Fruit fly (Drosophila melanogaster) whole organism, embryonic: Measurements from ENCODE around the gene CG1847.
A peak's percentile ranks its signal among the peaks of the same experiment; 100 is the strongest.

ENCODE experiments used
- Bgb ChIP-seq: fragments of 200-800 bp; sonication (Bioruptor generic); IDR thresholded peaks from 2 replicates; pipeline ENCODE4 v1.3.6; 2022; ENCODE audit warnings: missing biosample characterization, missing genetic modification characterization; ENCODE audit not compliant: partially characterized antibody
- BtbVII ChIP-seq: fragments of 200-800 bp; sonication (Bioruptor generic); optimal IDR thresholded peaks from 3 replicates; lab custom pipeline; 2017; ENCODE audit warnings: missing biosample characterization, mild to moderate bottlenecking, missing genetic modification characterization
- C15 ChIP-seq: fragments of 200-800 bp; sonication (Bioruptor generic); IDR thresholded peaks from 3 replicates; pipeline ENCODE4 v1.3.6; 2022; ENCODE audit warnings: missing biosample characterization, missing genetic modification characterization
- CG10543 ChIP-seq: fragments of 200-800 bp; sonication (Bioruptor generic); optimal IDR thresholded peaks from 3 replicates; lab custom pipeline; 2017; ENCODE audit warnings: missing biosample characterization, mild to moderate bottlenecking, missing genetic modification characterization, moderate library complexity
- CG11247 ChIP-seq: fragments of 200-800 bp; sonication (Bioruptor generic); IDR thresholded peaks from 2 replicates; pipeline ENCODE4 v1.3.6; 2022; ENCODE audit warnings: missing biosample characterization, missing genetic modification characterization
- CG12769 ChIP-seq: fragments of 200-800 bp; sonication (Bioruptor generic); optimal IDR thresholded peaks from 2 replicates; lab custom pipeline; 2019; ENCODE audit warnings: missing biosample characterization, mild to moderate bottlenecking, missing genetic modification characterization, moderate library complexity
- CG14667 ChIP-seq: fragments of 200-800 bp; sonication (Bioruptor generic); IDR thresholded peaks from 2 replicates; pipeline ENCODE4 v1.3.6; 2022; ENCODE audit warnings: missing biosample characterization, missing genetic modification characterization
- CG15696 ChIP-seq: fragments of 200-800 bp; sonication (Bioruptor generic); optimal IDR thresholded peaks from 2 replicates; lab custom pipeline; 2019; ENCODE audit warnings: missing biosample characterization, mild to moderate bottlenecking, missing genetic modification characterization, moderate library complexity
- CG17612 ChIP-seq: fragments of 200-800 bp; sonication (Bioruptor generic); IDR thresholded peaks from 2 replicates; pipeline ENCODE4 v1.3.6; 2022; ENCODE audit warnings: missing biosample characterization, missing genetic modification characterization
- CG32532 ChIP-seq: fragments of 200-800 bp; sonication (Bioruptor generic); IDR thresholded peaks from 2 replicates; pipeline ENCODE4 v1.3.6; 2022; ENCODE audit warnings: missing biosample characterization, missing genetic modification characterization
- CG33557 ChIP-seq: fragments of 200-800 bp; sonication (Bioruptor generic); optimal IDR thresholded peaks from 2 replicates; lab custom pipeline; 2019; ENCODE audit warnings: missing biosample characterization, mild to moderate bottlenecking, missing genetic modification characterization, moderate library complexity
- CG4854 ChIP-seq: fragments of 200-800 bp; sonication (Bioruptor generic); optimal IDR thresholded peaks from 2 replicates; lab custom pipeline; 2016; ENCODE audit warnings: missing biosample characterization, missing genetic modification characterization, inconsistent platforms
- CG5180 ChIP-seq: fragments of 200-800 bp; sonication (Bioruptor generic); optimal IDR thresholded peaks from 3 replicates; lab custom pipeline; 2017; ENCODE audit warnings: missing biosample characterization, missing genetic modification characterization, mild to moderate bottlenecking, moderate library complexity, missing genetic modification reagents
- CG6854 ChIP-seq: fragments of 200-800 bp; sonication (Bioruptor generic); optimal IDR thresholded peaks from 3 replicates; lab custom pipeline; 2017; ENCODE audit warnings: missing biosample characterization, mild to moderate bottlenecking, missing genetic modification characterization
- CG8089 ChIP-seq: fragments of 200-800 bp; sonication (Bioruptor generic); optimal IDR thresholded peaks from 3 replicates; lab custom pipeline; 2016; ENCODE audit warnings: missing biosample characterization, missing genetic modification characterization
- CG8290 ChIP-seq, 3 experiments: fragments of 200-800 bp; sonication (Bioruptor generic); optimal IDR thresholded peaks; 2 replicates each; lab custom pipeline; 2016 to 2019; ENCODE audit warnings: missing biosample characterization in 3 of 3, missing genetic modification characterization in 3 of 3, mild to moderate bottlenecking in 2 of 3, moderate library complexity in 1 of 3
- CG8765 ChIP-seq: fragments of 200-800 bp; sonication (Bioruptor generic); IDR thresholded peaks from 2 replicates; pipeline ENCODE4 v1.3.6; 2022; ENCODE audit warnings: missing biosample characterization, missing genetic modification characterization
- CG8924 ChIP-seq: fragments of 200-800 bp; optimal IDR thresholded peaks from 3 replicates; lab custom pipeline; 2019; ENCODE audit warnings: missing biosample characterization, mild to moderate bottlenecking, missing genetic modification characterization, moderate library complexity
- Fer2 ChIP-seq: fragments of 200-800 bp; sonication (Bioruptor generic); optimal IDR thresholded peaks from 2 replicates; lab custom pipeline; 2018; ENCODE audit warnings: missing biosample characterization, mild to moderate bottlenecking, missing genetic modification characterization, moderate library complexity
- HHEX ChIP-seq: fragments of 200-800 bp; sonication (Bioruptor generic); optimal IDR thresholded peaks from 3 replicates; lab custom pipeline; 2017; ENCODE audit warnings: missing biosample characterization, mild to moderate bottlenecking, missing genetic modification characterization, missing genetic modification reagents
- HLHmδ ChIP-seq: fragments of 200-800 bp; sonication (Bioruptor generic); optimal IDR thresholded peaks from 2 replicates; lab custom pipeline; 2018; ENCODE audit warnings: missing biosample characterization, mild to moderate bottlenecking, missing genetic modification characterization, moderate library complexity
- HmgD ChIP-seq: fragments of 200-800 bp; sonication (Bioruptor generic); optimal IDR thresholded peaks from 3 replicates; lab custom pipeline; 2016; ENCODE audit warnings: missing biosample characterization, missing genetic modification characterization
- Jarid2 ChIP-seq: fragments of 200-800 bp; sonication (Bioruptor generic); optimal IDR thresholded peaks from 3 replicates; lab custom pipeline; 2017; ENCODE audit warnings: mild to moderate bottlenecking, missing biosample characterization, missing genetic modification reagents, missing genetic modification characterization
- Lim3 ChIP-seq: fragments of 200-800 bp; sonication (Bioruptor generic); IDR thresholded peaks from 2 replicates; pipeline ENCODE4 v1.3.6; 2022; ENCODE audit warnings: missing biosample characterization, missing genetic modification characterization
- MESR4 ChIP-seq: fragments of 200-800 bp; sonication (Bioruptor generic); optimal IDR thresholded peaks from 2 replicates; lab custom pipeline; 2018; ENCODE audit warnings: missing biosample characterization, mild to moderate bottlenecking, missing genetic modification characterization, moderate library complexity
- Med ChIP-seq: fragments of 200-800 bp; sonication (Bioruptor generic); peaks from one replicate; lab custom pipeline; 2016; ENCODE audit warnings: missing biosample characterization, missing genetic modification characterization, mild to moderate bottlenecking, inconsistent platforms, moderate library complexity
- Sox102F ChIP-seq: fragments of 200-800 bp; sonication (Bioruptor generic); optimal IDR thresholded peaks from 2 replicates; lab custom pipeline; 2018; ENCODE audit warnings: missing biosample characterization, mild to moderate bottlenecking, missing genetic modification characterization, moderate library complexity
- Sry-β ChIP-seq: fragments of 200-800 bp; sonication (Bioruptor generic); optimal IDR thresholded peaks from 2 replicates; lab custom pipeline; 2018; ENCODE audit warnings: missing biosample characterization, mild to moderate bottlenecking, missing genetic modification characterization, moderate library complexity
- Trl ChIP-seq, 3 experiments: fragments of >200 bp in 2 of 3; fragments of 200-800 bp in 1 of 3; sonication (Bioruptor generic) in 1 of 3; optimal IDR thresholded peaks; 2 replicates in 1 of 3; 3 replicates in 2 of 3; lab custom pipeline; 2016 to 2017; ENCODE audit warnings: missing biosample characterization in 1 of 3, missing genetic modification characterization in 1 of 3
- bcd ChIP-seq: fragments of 200-800 bp; sonication (Bioruptor generic); optimal IDR thresholded peaks from 2 replicates; lab custom pipeline; 2017; ENCODE audit warnings: missing biosample characterization, mild to moderate bottlenecking, missing genetic modification characterization
- chinmo ChIP-seq: fragments of 200-800 bp; sonication (Bioruptor generic); IDR thresholded peaks from 4 replicates; pipeline ENCODE4 v1.3.6; 2022; ENCODE audit warnings: missing biosample characterization, missing genetic modification characterization; ENCODE audit not compliant: partially characterized antibody
- cwo ChIP-seq: fragments of 200-800 bp; sonication (Bioruptor generic); optimal IDR thresholded peaks from 3 replicates; lab custom pipeline; 2017; ENCODE audit warnings: missing biosample characterization, missing genetic modification characterization, mild to moderate bottlenecking, moderate library complexity, missing genetic modification reagents
- dan ChIP-seq: fragments of 200-800 bp; sonication (Bioruptor generic); IDR thresholded peaks from 2 replicates; pipeline ENCODE4 v1.3.6; 2022; ENCODE audit warnings: missing biosample characterization, missing genetic modification characterization
- dmrt11E ChIP-seq: fragments of 200-800 bp; sonication (Bioruptor generic); optimal IDR thresholded peaks from 3 replicates; lab custom pipeline; 2018; ENCODE audit warnings: missing biosample characterization, mild to moderate bottlenecking, missing genetic modification characterization, moderate library complexity
- ems ChIP-seq: fragments of 200-800 bp; sonication (Bioruptor generic); optimal IDR thresholded peaks from 3 replicates; lab custom pipeline; 2016; ENCODE audit warnings: missing biosample characterization, missing genetic modification characterization
- ftz-f1 ChIP-seq: fragments of 200-800 bp; sonication (Bioruptor generic); optimal IDR thresholded peaks from 2 replicates; lab custom pipeline; 2016; ENCODE audit warnings: missing biosample characterization, missing genetic modification characterization
- hth ChIP-seq: fragments of >200 bp; optimal IDR thresholded peaks from 2 replicates; lab custom pipeline; 2017; ENCODE audit warnings: inconsistent platforms
- jigr1 ChIP-seq: fragments of 200-800 bp; sonication (Bioruptor generic); IDR thresholded peaks from 3 replicates; pipeline ENCODE4 v1.3.6; 2022; ENCODE audit warnings: missing biosample characterization, missing genetic modification characterization
- jing ChIP-seq: fragments of 200-800 bp; sonication (Bioruptor generic); optimal IDR thresholded peaks from 2 replicates; lab custom pipeline; 2018; ENCODE audit warnings: missing biosample characterization, mild to moderate bottlenecking, missing genetic modification characterization
- lilli ChIP-seq: fragments of 200-800 bp; sonication (Bioruptor generic); optimal IDR thresholded peaks from 3 replicates; lab custom pipeline; 2016; ENCODE audit warnings: missing biosample characterization, missing genetic modification characterization
- luna ChIP-seq: fragments of 200-800 bp; sonication (Bioruptor generic); optimal IDR thresholded peaks from 2 replicates; lab custom pipeline; 2016; ENCODE audit warnings: missing biosample characterization, missing genetic modification characterization
- nom ChIP-seq: fragments of 200-800 bp; sonication (Bioruptor generic); optimal IDR thresholded peaks from 2 replicates; lab custom pipeline; 2017; ENCODE audit warnings: missing biosample characterization, missing genetic modification characterization, mild to moderate bottlenecking, moderate library complexity, missing genetic modification reagents
- onecut ChIP-seq: fragments of 200-800 bp; sonication (Bioruptor generic); IDR thresholded peaks from 2 replicates; pipeline ENCODE4 v1.3.6; 2022; ENCODE audit warnings: missing biosample characterization, missing genetic modification characterization
- run ChIP-seq: fragments of 200-800 bp; sonication (Bioruptor generic); optimal IDR thresholded peaks from 3 replicates; lab custom pipeline; 2018; ENCODE audit warnings: missing biosample characterization, mild to moderate bottlenecking, missing genetic modification characterization
- salm ChIP-seq: fragments of 200-800 bp; sonication (Bioruptor generic); optimal IDR thresholded peaks from 2 replicates; lab custom pipeline; 2018; ENCODE audit warnings: missing biosample characterization, mild to moderate bottlenecking, missing genetic modification characterization
- sens ChIP-seq: fragments of 200-800 bp; sonication (Bioruptor generic); peaks from one replicate; lab custom pipeline; 2016; ENCODE audit warnings: missing biosample characterization, missing genetic modification characterization
- seq ChIP-seq: fragments of 200-800 bp; sonication (Bioruptor generic); IDR thresholded peaks from 2 replicates; pipeline ENCODE4 v1.3.6; 2022; ENCODE audit warnings: missing biosample characterization, missing genetic modification characterization
- sima ChIP-seq: fragments of 200-800 bp; sonication (Bioruptor generic); optimal IDR thresholded peaks from 2 replicates; lab custom pipeline; 2016; ENCODE audit warnings: missing biosample characterization, missing genetic modification characterization
- vvl ChIP-seq: fragments of 200-800 bp; sonication (Bioruptor generic); IDR thresholded peaks from 2 replicates; pipeline ENCODE4 v1.3.6; 2022; ENCODE audit warnings: missing biosample characterization, missing genetic modification characterization

CG1847 gene

dm6 chrX:11915154-11915593, 46.2 kb downstream of the CG1847 start (continued):
- peak; percentile 44 for TF ChIP-seq lilli (GFP tag; lab: Kevin White, UChicago)
- peak; percentile 92 for TF ChIP-seq bcd
- TF ChIP-seq seq (GFP tag; lab: Robert Waterston, UW) = peak; percentile 84
- TF ChIP-seq HmgD (GFP tag; lab: Kevin White, UChicago) = no peak
- peak; percentile 84 for TF ChIP-seq CG6854 (GFP tag; lab: Kevin White, UChicago)
- peak; percentile 86 for TF ChIP-seq HHEX (GFP tag; lab: Kevin White, UChicago)
- peak; percentile 72 for TF ChIP-seq CG8765 (GFP tag; lab: Robert Waterston, UW)
- no peak for TF ChIP-seq sima (GFP tag; lab: Kevin White, UChicago)
- no peak for TF ChIP-seq luna (GFP tag; lab: Kevin White, UChicago)
- TF ChIP-seq Lim3 = peak; percentile 56; the same call in 1 of the 2 replicates
- peak; percentile 89 for TF ChIP-seq Sox102F
- no peak for TF ChIP-seq ftz-f1 (GFP tag; lab: Kevin White, UChicago)
- peak; percentile 72; the same call in 1 of the 3 replicates for TF ChIP-seq C15 (GFP tag; lab: Robert Waterston, UW)
- TF ChIP-seq CG4854 (GFP tag; lab: Kevin White, UChicago) = no peak
- no peak for TF ChIP-seq Trl (optimal IDR thresholded peaks at IDR 0.05; lab: Kevin White, UChicago)
- no peak for TF ChIP-seq Trl (GFP tag; optimal IDR thresholded peaks at IDR 0.05; lab: Kevin White, UChicago)
- TF ChIP-seq CG15696 = peak; percentile 93
- peak; percentile 85 for TF ChIP-seq BtbVII (GFP tag; lab: Kevin White, UChicago)
- TF ChIP-seq CG8924 (tag; lab: Kevin White, UChicago) = peak; percentile 94
- TF ChIP-seq CG11247 (GFP tag; lab: Robert Waterston, UW) = peak; percentile 54
- peak; percentile 79 for TF ChIP-seq onecut (GFP tag; lab: Robert Waterston, UW)
- TF ChIP-seq ems = peak; percentile 44
- TF ChIP-seq salm (tag; lab: Kevin White, UChicago) = peak; percentile 87
- TF ChIP-seq CG8089 (GFP tag; lab: Kevin White, UChicago) = no peak
- peak; percentile 78 for TF ChIP-seq CG14667
- peak; percentile 92 for TF ChIP-seq CG33557 (GFP tag; lab: Kevin White, UChicago)
- peak; percentile 71 for TF ChIP-seq dan (GFP tag; lab: Robert Waterston, UW)
- peak; percentile 77 for TF ChIP-seq cwo
- peak; percentile 69 for TF ChIP-seq run (tag; lab: Kevin White, UChicago)

DNA sequence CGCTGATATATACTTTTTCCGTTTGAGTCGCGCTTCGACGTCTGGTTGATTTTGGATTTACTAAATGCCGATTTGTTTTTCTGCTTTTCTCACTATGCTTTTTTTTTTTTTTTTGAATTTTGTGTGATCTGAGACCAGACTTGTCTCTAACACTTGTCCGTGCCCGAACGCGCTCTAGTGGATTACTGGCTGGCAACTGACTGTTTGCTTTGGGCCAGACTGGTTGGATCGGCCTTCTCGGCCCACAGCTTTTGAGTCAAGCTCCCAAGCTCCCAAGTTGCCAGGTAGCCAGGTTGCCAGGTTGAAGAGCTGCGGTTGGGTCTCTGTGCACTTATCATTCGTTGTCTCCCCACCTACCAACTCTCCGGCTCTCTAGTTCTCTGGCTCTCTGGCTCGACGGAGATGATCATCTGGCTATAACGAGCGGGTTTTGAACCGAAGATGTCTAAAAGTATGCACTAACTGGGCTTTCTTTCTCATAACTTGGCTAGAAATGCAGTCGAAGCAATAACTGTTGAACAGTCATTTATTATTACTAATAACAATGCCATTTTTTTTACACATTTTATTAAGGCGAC, 48.2 kb downstream of the CG1847 start, which contains the start of gene pot:
Gene pot, minus strand, starts transcription at position 205 of the 578 bp plus-strand sequence.
- peak; percentile 8 for TF ChIP-seq CG10543 (GFP tag; lab: Kevin White, UChicago)
- TF ChIP-seq CG32532 (GFP tag; lab: Robert Waterston, UW) = no peak
- TF ChIP-seq chinmo (GFP tag; lab: Robert Waterston, UW) = peak; percentile 71; the same call in 2 of the 4 replicates
- 0 out of 2 replicates have a peak, but pooled peaks have one; percentile 14 for TF ChIP-seq Bgb (GFP tag; lab: Robert Waterston, UW)
- TF ChIP-seq CG17612 = peak; percentile 84
- TF ChIP-seq Jarid2 (GFP tag; lab: Kevin White, UChicago) = peak; percentile 39
- peak; percentile 55 for TF ChIP-seq Med (GFP tag; lab: Kevin White, UChicago)
- TF ChIP-seq hth (lab: Kevin White, UChicago) = no peak
- TF ChIP-seq dmrt11E = no peak
- peak; percentile 84 for TF ChIP-seq CG5180
- no peak for TF ChIP-seq CG8290 (GFP tag; optimal IDR thresholded peaks at IDR 0.05; lab: Kevin White, UChicago)
- peak in 1 of 2 experiments; percentile 47 for TF ChIP-seq CG8290 (tag; optimal IDR thresholded peaks at IDR 0.05; lab: Kevin White, UChicago)
- TF ChIP-seq CG12769 (tag; lab: Kevin White, UChicago) = peak; percentile 46
- TF ChIP-seq Fer2 = no peak
- TF ChIP-seq jigr1 (GFP tag; lab: Robert Waterston, UW) = no peak
- peak; percentile 7 for TF ChIP-seq nom
- TF ChIP-seq Sry-β = peak; percentile 88
- no peak for TF ChIP-seq jing (GFP tag; lab: Kevin White, UChicago)
- TF ChIP-seq vvl = peak; percentile 34; the same call in 1 of the 2 replicates
- TF ChIP-seq HLHmδ (GFP tag; lab: Kevin White, UChicago) = no peak
- no peak for TF ChIP-seq MESR4 (GFP tag; lab: Kevin White, UChicago)
- peak; percentile 41 for TF ChIP-seq sens
- TF ChIP-seq CG33557 (GFP tag; lab: Kevin White, UChicago) = no peak
